Fruit fly (Drosophila melanogaster) whole organism, prepupa: ENCODE results near the gene Arf1.

ENCODE experiments used
- CG10669 ChIP-seq: fragments of 200-800 bp; sonication (Bioruptor generic); optimal IDR thresholded peaks from 3 replicates; lab custom pipeline; 2018; ENCODE audit warnings: missing biosample characterization, mild to moderate bottlenecking, missing genetic modification characterization, moderate library complexity
- CG11902 ChIP-seq: fragments of 200-800 bp; sonication (Bioruptor generic); optimal IDR thresholded peaks from 3 replicates; lab custom pipeline; 2016; ENCODE audit warnings: missing biosample characterization, missing genetic modification characterization
- CG15336 ChIP-seq: fragments of 200-800 bp; sonication (Bioruptor generic); IDR thresholded peaks from 2 replicates; pipeline ENCODE4 v1.3.6; 2022; ENCODE audit warnings: missing biosample characterization, missing genetic modification characterization
- CG16779 ChIP-seq: fragments of 200-800 bp; sonication (Bioruptor generic); optimal IDR thresholded peaks from 3 replicates; lab custom pipeline; 2017; ENCODE audit warnings: missing biosample characterization, mild to moderate bottlenecking, missing genetic modification characterization
- CG6808 ChIP-seq: fragments of 200-800 bp; sonication (Bioruptor generic); optimal IDR thresholded peaks from 3 replicates; lab custom pipeline; 2017; ENCODE audit warnings: missing biosample characterization, missing genetic modification characterization, mild to moderate bottlenecking, moderate library complexity, missing genetic modification reagents
- CG8632 ChIP-seq: fragments of 200-800 bp; sonication (Bioruptor generic); optimal IDR thresholded peaks from 3 replicates; lab custom pipeline; 2016; ENCODE audit warnings: missing biosample characterization, missing genetic modification characterization
- Eip78C ChIP-seq: fragments of 200-800 bp; sonication (Bioruptor generic); peaks from one replicate; lab custom pipeline; 2016; ENCODE audit warnings: missing biosample characterization, missing genetic modification characterization
- Lpt ChIP-seq: fragments of 200-800 bp; sonication (Bioruptor generic); optimal IDR thresholded peaks from 3 replicates; lab custom pipeline; 2016; ENCODE audit warnings: missing biosample characterization, missing genetic modification characterization
- Sox14 ChIP-seq: fragments of 200-800 bp; sonication (Bioruptor generic); optimal IDR thresholded peaks from 3 replicates; lab custom pipeline; 2016; ENCODE audit warnings: missing biosample characterization, missing genetic modification characterization
- Sox15 ChIP-seq: fragments of 200-800 bp; sonication (Bioruptor generic); optimal IDR thresholded peaks from 3 replicates; lab custom pipeline; 2016; ENCODE audit warnings: missing biosample characterization, missing genetic modification characterization
- fd59A ChIP-seq: fragments of 200-800 bp; sonication (Bioruptor generic); optimal IDR thresholded peaks from 2 replicates; lab custom pipeline; 2017; ENCODE audit warnings: missing biosample characterization, mild to moderate bottlenecking, missing genetic modification characterization, missing genetic modification reagents
- fd85E ChIP-seq: fragments of 200-800 bp; sonication (Bioruptor generic); optimal IDR thresholded peaks from 3 replicates; lab custom pipeline; 2016; ENCODE audit warnings: missing biosample characterization, missing genetic modification characterization

dm6 chr3L:22884481-22884880, 12.4 kb upstream of the Arf1 start:
- TF ChIP-seq CG15336 (GFP tag; lab: Robert Waterston, UW): no peak
- no peak for TF ChIP-seq CG10669
- no peak for TF ChIP-seq fd85E (GFP tag; lab: Kevin White, UChicago)
- no peak for TF ChIP-seq CG6808
- TF ChIP-seq Lpt: no peak
- TF ChIP-seq CG11902: no peak
- no peak for TF ChIP-seq Sox14
- no peak for TF ChIP-seq Eip78C (GFP tag; lab: Kevin White, UChicago)
- no peak for TF ChIP-seq fd59A
- no peak for TF ChIP-seq Sox15 (GFP tag; lab: Kevin White, UChicago)
- no peak for TF ChIP-seq CG8632 (GFP tag; lab: Kevin White, UChicago)
- no peak for TF ChIP-seq CG16779
